Worm (Caenorhabditis elegans) whole organism, late embryonic: ENCODE measurements around the gene C05C10.2.

ENCODE experiments used
- C08G9.2 ChIP-seq: sonication (generic microtip); optimal IDR thresholded peaks from 2 replicates; lab custom pipeline; 2016; ENCODE audit warnings: mild to moderate bottlenecking, missing genetic modification characterization, moderate library complexity, missing compliant biosample characterization
- C38D4.7 ChIP-seq: fragments of 200-800 bp; sonication (Bioruptor generic); optimal IDR thresholded peaks from 2 replicates; lab custom pipeline; 2018; ENCODE audit warnings: mild to moderate bottlenecking, missing genetic modification characterization, moderate library complexity, missing compliant biosample characterization
- F13H6.1 ChIP-seq: sonication (generic microtip); optimal IDR thresholded peaks from 2 replicates; lab custom pipeline; 2016; ENCODE audit warnings: missing genetic modification characterization, missing compliant biosample characterization
- K02D7.2 ChIP-seq: sonication (generic microtip); optimal IDR thresholded peaks from 2 replicates; lab custom pipeline; 2017; ENCODE audit warnings: mild to moderate bottlenecking, missing genetic modification characterization, missing compliant biosample characterization
- T23F11.4 ChIP-seq: fragments of 200-800 bp; sonication (Bioruptor generic); optimal IDR thresholded peaks from 2 replicates; lab custom pipeline; 2018; ENCODE audit warnings: mild to moderate bottlenecking, missing genetic modification characterization, missing compliant biosample characterization
- Y22D7AL.16 ChIP-seq: sonication (generic microtip); optimal IDR thresholded peaks from 2 replicates; lab custom pipeline; 2016; ENCODE audit warnings: missing genetic modification characterization, missing compliant biosample characterization
- ahr-1 ChIP-seq: sonication (generic microtip); optimal IDR thresholded peaks from 2 replicates; lab custom pipeline; 2016; ENCODE audit warnings: missing genetic modification characterization, missing compliant biosample characterization
- ama-1 ChIP-seq: fragments of 150-350 bp; optimal IDR thresholded peaks from 2 replicates; lab custom pipeline; 2014
- ceh-18 ChIP-seq: sonication (generic microtip); optimal IDR thresholded peaks from 2 replicates; lab custom pipeline; 2016; ENCODE audit warnings: missing genetic modification characterization, missing compliant biosample characterization
- ceh-19 ChIP-seq: fragments of 200-800 bp; sonication (Bioruptor generic); optimal IDR thresholded peaks from 2 replicates; lab custom pipeline; 2018; ENCODE audit warnings: mild to moderate bottlenecking, missing genetic modification characterization, missing compliant biosample characterization
- ceh-2 ChIP-seq: sonication (generic microtip); optimal IDR thresholded peaks from 2 replicates; lab custom pipeline; 2016; ENCODE audit warnings: missing genotype, missing genetic modification characterization, missing compliant biosample characterization
- ceh-22 ChIP-seq: sonication (generic microtip); optimal IDR thresholded peaks from 2 replicates; lab custom pipeline; 2017; ENCODE audit warnings: missing biosample characterization, missing genetic modification characterization
- ceh-24 ChIP-seq: sonication (generic microtip); optimal IDR thresholded peaks from 2 replicates; lab custom pipeline; 2016; ENCODE audit warnings: mild to moderate bottlenecking, missing genetic modification characterization, missing compliant biosample characterization
- ceh-30 ChIP-seq: fragments of 150-350 bp; optimal IDR thresholded peaks from 2 replicates; lab custom pipeline; 2014; ENCODE audit warnings: missing biosample characterization, missing genetic modification characterization
- ceh-31 ChIP-seq: sonication (generic microtip); optimal IDR thresholded peaks from 2 replicates; lab custom pipeline; 2016; ENCODE audit warnings: missing genetic modification characterization, missing compliant biosample characterization
- ceh-34 ChIP-seq: sonication (generic microtip); optimal IDR thresholded peaks from 2 replicates; lab custom pipeline; 2016; ENCODE audit warnings: mild to moderate bottlenecking, missing genetic modification characterization, missing compliant biosample characterization
- ceh-45 ChIP-seq: fragments of 200-800 bp; sonication (Bioruptor generic); IDR thresholded peaks from 2 replicates; pipeline ENCODE4 v1.3.6; 2022; ENCODE audit warnings: missing genetic modification reagents, missing genetic modification characterization, missing compliant biosample characterization
- ceh-6 ChIP-seq: fragments of 200-800 bp; sonication (Bioruptor generic); optimal IDR thresholded peaks from 2 replicates; lab custom pipeline; 2018; ENCODE audit warnings: mild to moderate bottlenecking, missing genetic modification characterization, missing compliant biosample characterization
- ceh-9 ChIP-seq: sonication (generic microtip); optimal IDR thresholded peaks from 2 replicates; lab custom pipeline; 2016; ENCODE audit warnings: mild to moderate bottlenecking, missing genetic modification characterization, inconsistent platforms, missing compliant biosample characterization
- dve-1 ChIP-seq: sonication (generic microtip); optimal IDR thresholded peaks from 2 replicates; lab custom pipeline; 2017; ENCODE audit warnings: antibody characterized with exemption, mild to moderate bottlenecking, missing genetic modification characterization, missing compliant biosample characterization
- elt-2 ChIP-seq: sonication (generic microtip); optimal IDR thresholded peaks from 2 replicates; lab custom pipeline; 2016; ENCODE audit warnings: missing genetic modification reagents, missing genetic modification characterization, missing compliant biosample characterization
- ets-4 ChIP-seq: sonication (generic microtip); optimal IDR thresholded peaks from 2 replicates; lab custom pipeline; 2016; ENCODE audit warnings: missing genetic modification characterization, missing compliant biosample characterization
- fax-1 ChIP-seq: sonication (generic microtip); optimal IDR thresholded peaks from 2 replicates; lab custom pipeline; 2016; ENCODE audit warnings: missing genotype, missing genetic modification characterization, missing compliant biosample characterization
- fkh-10 ChIP-seq: fragments of 150-350 bp; optimal IDR thresholded peaks from 2 replicates; lab custom pipeline; 2014; ENCODE audit warnings: missing biosample characterization, missing genetic modification reagents, missing genetic modification characterization
- fkh-6 ChIP-seq: sonication (generic microtip); optimal IDR thresholded peaks from 2 replicates; lab custom pipeline; 2016; ENCODE audit warnings: missing genetic modification characterization, missing compliant biosample characterization
- gmeb-2 ChIP-seq: sonication (generic microtip); optimal IDR thresholded peaks from 2 replicates; lab custom pipeline; 2016; ENCODE audit warnings: missing genetic modification characterization, inconsistent platforms, missing compliant biosample characterization
- hlh-13 ChIP-seq: fragments of 200-800 bp; sonication (Bioruptor generic); optimal IDR thresholded peaks from 2 replicates; lab custom pipeline; 2018; ENCODE audit warnings: mild to moderate bottlenecking, missing genetic modification characterization, missing compliant biosample characterization
- hlh-30 ChIP-seq: sonication (generic microtip); optimal IDR thresholded peaks from 2 replicates; lab custom pipeline; 2017; ENCODE audit warnings: antibody characterized with exemption, missing genetic modification characterization, missing compliant biosample characterization; ENCODE audit not compliant: insufficient read depth
- hlh-6 ChIP-seq: sonication (generic microtip); optimal IDR thresholded peaks from 2 replicates; lab custom pipeline; 2016; ENCODE audit warnings: missing genotype, missing genetic modification characterization, missing compliant biosample characterization
- nhr-11 ChIP-seq: fragments of 150-350 bp; optimal IDR thresholded peaks from 2 replicates; lab custom pipeline; 2014; ENCODE audit warnings: missing biosample characterization, missing genetic modification characterization
- pag-3 ChIP-seq: sonication (generic microtip); optimal IDR thresholded peaks from 2 replicates; lab custom pipeline; 2016; ENCODE audit warnings: missing compliant biosample characterization, missing genetic modification characterization, borderline replicate concordance
- pat-9 ChIP-seq: fragments of 200-800 bp; sonication (Bioruptor generic); optimal IDR thresholded peaks from 2 replicates; lab custom pipeline; 2018; ENCODE audit warnings: mild to moderate bottlenecking, missing genetic modification characterization, moderate library complexity, missing compliant biosample characterization
- pax-1 ChIP-seq: fragments of 150-350 bp; optimal IDR thresholded peaks from 2 replicates; lab custom pipeline; 2014; ENCODE audit warnings: missing biosample characterization, missing genetic modification characterization
- pha-2 ChIP-seq: sonication (generic microtip); optimal IDR thresholded peaks from 2 replicates; lab custom pipeline; 2017; ENCODE audit warnings: mild to moderate bottlenecking, missing genetic modification characterization, missing compliant biosample characterization
- pha-4 ChIP-seq: fragments of 150-350 bp; optimal IDR thresholded peaks from 2 replicates; lab custom pipeline; 2018; ENCODE audit warnings: missing biosample characterization, missing genetic modification reagents, missing genetic modification characterization
- pros-1 ChIP-seq: fragments of 150-350 bp; optimal IDR thresholded peaks from 2 replicates; lab custom pipeline; 2014; ENCODE audit warnings: missing biosample characterization, missing genetic modification reagents, missing genetic modification characterization
- rnt-1 ChIP-seq: sonication (generic microtip); optimal IDR thresholded peaks from 2 replicates; lab custom pipeline; 2016; ENCODE audit warnings: missing genetic modification characterization, missing compliant biosample characterization
- sdc-2 ChIP-seq: sonication (generic microtip); optimal IDR thresholded peaks from 2 replicates; lab custom pipeline; 2016; ENCODE audit warnings: missing genotype, missing genetic modification characterization, missing compliant biosample characterization
- sox-4 ChIP-seq: sonication (generic microtip); optimal IDR thresholded peaks from 2 replicates; lab custom pipeline; 2017; ENCODE audit warnings: mild to moderate bottlenecking, missing genetic modification characterization, inconsistent platforms, missing compliant biosample characterization
- syd-9 ChIP-seq: sonication (generic microtip); optimal IDR thresholded peaks from 2 replicates; lab custom pipeline; 2016; ENCODE audit warnings: mild to moderate bottlenecking, missing genetic modification characterization, moderate library complexity, missing compliant biosample characterization
- tbx-2 ChIP-seq: sonication (generic microtip); optimal IDR thresholded peaks from 2 replicates; lab custom pipeline; 2016; ENCODE audit warnings: missing genetic modification characterization, missing compliant biosample characterization
- tbx-7 ChIP-seq: sonication (generic microtip); optimal IDR thresholded peaks from 2 replicates; lab custom pipeline; 2016; ENCODE audit warnings: missing genotype, missing genetic modification characterization, missing compliant biosample characterization
- ttx-3 ChIP-seq: sonication (generic microtip); optimal IDR thresholded peaks from 2 replicates; lab custom pipeline; 2016; ENCODE audit warnings: missing genetic modification reagents, missing genetic modification characterization, missing compliant biosample characterization
- unc-3 ChIP-seq, 2 experiments: fragments of 200-800 bp in 1 of 2; sonication (Bioruptor generic) in 1 of 2; sonication (generic microtip) in 1 of 2; conservative IDR thresholded peaks in 1 of 2; optimal IDR thresholded peaks in 1 of 2; 2 replicates each; pipeline versions ENCODE4 v1.3.6 to Lab custom; 2016 to 2022; ENCODE audit warnings: missing compliant biosample characterization in 2 of 2, missing genetic modification characterization in 2 of 2, missing genetic modification reagents in 1 of 2
- unc-86 ChIP-seq: sonication (generic microtip); optimal IDR thresholded peaks from 2 replicates; lab custom pipeline; 2016; ENCODE audit warnings: missing genetic modification characterization, missing compliant biosample characterization
- zip-5 ChIP-seq: sonication (generic microtip); optimal IDR thresholded peaks from 2 replicates; lab custom pipeline; 2016; ENCODE audit warnings: missing genetic modification characterization, missing compliant biosample characterization
- ztf-16 ChIP-seq: sonication (generic microtip); optimal IDR thresholded peaks from 2 replicates; lab custom pipeline; 2017; ENCODE audit warnings: missing genetic modification characterization, missing compliant biosample characterization

C05C10.2 gene

DNA sequence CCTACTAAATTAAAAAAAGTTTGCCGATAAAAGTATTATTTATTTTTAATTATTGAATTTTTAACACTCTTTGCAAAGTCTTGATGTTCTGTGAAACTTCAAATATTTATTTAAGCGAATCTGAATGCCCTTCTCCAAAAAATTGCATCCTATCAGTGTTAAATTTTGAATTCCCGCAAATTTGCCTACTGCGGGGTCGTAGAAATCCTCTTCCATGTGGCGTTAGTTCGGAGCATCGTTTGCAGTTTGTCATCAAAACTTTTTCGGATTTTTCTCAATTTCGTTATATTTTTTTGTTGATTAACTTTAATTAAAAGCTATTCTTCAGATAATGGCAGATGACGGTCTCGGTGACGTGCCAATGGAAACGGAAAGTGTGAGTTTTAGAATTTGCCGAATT is 18.4 kb downstream of the C05C10.2 start, which contains the start of gene ufd-3 (continued):
- TF ChIP-seq ets-4 (tag; lab: Kevin White, UChicago): peak; percentile 94
- no peak for TF ChIP-seq unc-86 (tag; lab: Kevin White, UChicago)
- no peak for TF ChIP-seq K02D7.2 (tag; lab: Kevin White, UChicago)
- no peak for TF ChIP-seq gmeb-2
- TF ChIP-seq ceh-24 (tag; lab: Kevin White, UChicago): no peak
- TF ChIP-seq fkh-6 (tag; lab: Kevin White, UChicago): peak; percentile 65
- TF ChIP-seq pha-4 (tag; lab: Kevin White, UChicago): no peak
- no peak for TF ChIP-seq sox-4 (tag; lab: Kevin White, UChicago)
- no peak for TF ChIP-seq pros-1 (tag; lab: Kevin White, UChicago)
- TF ChIP-seq ttx-3: peak; percentile 60
- TF ChIP-seq ceh-9: no peak
- TF ChIP-seq C08G9.2: peak; percentile 98
- TF ChIP-seq C38D4.7: no peak
- TF ChIP-seq pax-1: peak; percentile 65
- no peak for TF ChIP-seq hlh-30 (tag; lab: Kevin White, UChicago)
- TF ChIP-seq ceh-6 (GFP tag; lab: Kevin White, UChicago): peak; percentile 3
- no peak for TF ChIP-seq pha-2 (tag; lab: Kevin White, UChicago)
- TF ChIP-seq sdc-2 (tag; lab: Kevin White, UChicago): peak; percentile 15
- no peak for TF ChIP-seq pat-9 (tag; lab: Kevin White, UChicago)
- TF ChIP-seq ama-1 (lab: Kevin White, UChicago): no peak
- peak; percentile 63 for TF ChIP-seq F13H6.1
- TF ChIP-seq ceh-34 (tag; lab: Kevin White, UChicago): peak; percentile 76
- TF ChIP-seq ahr-1: peak; percentile 55
- peak; percentile 46 for TF ChIP-seq ceh-18 (tag; lab: Kevin White, UChicago)
- TF ChIP-seq ztf-16 (tag; lab: Kevin White, UChicago): peak; percentile 79
- TF ChIP-seq fax-1 (tag; lab: Kevin White, UChicago): peak; percentile 76
- TF ChIP-seq rnt-1 (tag; lab: Kevin White, UChicago): peak; percentile 79
- TF ChIP-seq Y22D7AL.16 (tag; lab: Kevin White, UChicago): peak; percentile 29
- no peak for TF ChIP-seq ceh-22 (tag; lab: Kevin White, UChicago)
- TF ChIP-seq hlh-13 (GFP tag; lab: Kevin White, UChicago): peak; percentile 29
- TF ChIP-seq syd-9: peak; percentile 8
- TF ChIP-seq hlh-6: peak; percentile 18
- TF ChIP-seq ceh-31 (tag; lab: Kevin White, UChicago): peak; percentile 98
- TF ChIP-seq tbx-7: peak; percentile 91
- no peak for TF ChIP-seq fkh-10 (GFP tag; lab: Kevin White, UChicago)
- TF ChIP-seq ceh-45: no peak
- peak; percentile 69 for TF ChIP-seq nhr-11 (tag; lab: Kevin White, UChicago)
- TF ChIP-seq ceh-19: no peak
- TF ChIP-seq T23F11.4 (GFP tag; lab: Kevin White, UChicago): no peak
- peak; percentile 48 for TF ChIP-seq pag-3 (tag; lab: Kevin White, UChicago)
- TF ChIP-seq ceh-30 (tag; lab: Kevin White, UChicago): peak; percentile 2
- peak; percentile 89 for TF ChIP-seq tbx-2 (tag; lab: Kevin White, UChicago)
- TF ChIP-seq dve-1 (tag; lab: Kevin White, UChicago): peak; percentile 10
- peak; percentile 91 for TF ChIP-seq ceh-2 (tag; lab: Kevin White, UChicago)
- peak; percentile 74 for TF ChIP-seq elt-2
- TF ChIP-seq unc-3 (GFP tag; conservative IDR thresholded peaks at IDR 0.05; lab: Robert Waterston, UW): 0 out of 2 replicates have a peak, but pooled peaks have one; percentile 35
- TF ChIP-seq unc-3 (tag; optimal IDR thresholded peaks at IDR 0.05; lab: Kevin White, UChicago): no peak
- peak; percentile 76 for TF ChIP-seq zip-5 (tag; lab: Kevin White, UChicago)
